Fruit fly (Drosophila melanogaster) whole organism, wandering third instar larva: ENCODE data around the gene CG7378.

Experiments used
- CG9705 ChIP-seq: fragments of 200-800 bp; sonication (Bioruptor generic); optimal IDR thresholded peaks from 2 replicates; lab custom pipeline; 2018; ENCODE audit warnings: missing biosample characterization, mild to moderate bottlenecking, missing genetic modification characterization
- CrebA ChIP-seq: fragments of 200-800 bp; sonication (Bioruptor generic); optimal IDR thresholded peaks from 2 replicates; lab custom pipeline; 2016; ENCODE audit warnings: missing biosample characterization, mild to moderate bottlenecking, missing genetic modification characterization, borderline replicate concordance
- Dfd ChIP-seq: fragments of >200 bp; optimal IDR thresholded peaks from 2 replicates; lab custom pipeline; 2017; ENCODE audit warnings: missing biosample characterization, missing genetic modification characterization
- Dif ChIP-seq: fragments of 200-275, 200-300 bp; sonication (Bioruptor generic); optimal IDR thresholded peaks from 2 replicates; lab custom pipeline; 2018; ENCODE audit warnings: missing biosample characterization, missing genetic modification characterization; ENCODE audit not compliant: partially characterized antibody
- GATAd ChIP-seq: sonication (Bioruptor generic); optimal IDR thresholded peaks from 2 replicates; lab custom pipeline; 2016; ENCODE audit warnings: missing biosample characterization, missing genetic modification characterization
- HLH106 ChIP-seq: fragments of 200-800 bp; optimal IDR thresholded peaks from 3 replicates; lab custom pipeline; 2019; ENCODE audit warnings: missing biosample characterization, mild to moderate bottlenecking, missing genetic modification characterization, moderate library complexity
- Hnf4 ChIP-seq: fragments of 200-800 bp; sonication (Bioruptor generic); optimal IDR thresholded peaks from 2 replicates; lab custom pipeline; 2016; ENCODE audit warnings: missing biosample characterization, mild to moderate bottlenecking, missing genetic modification characterization
- Hr78 ChIP-seq: fragments of >200 bp; optimal IDR thresholded peaks from 2 replicates; lab custom pipeline; 2017; ENCODE audit warnings: missing biosample characterization, missing genetic modification characterization
- Hr83 ChIP-seq: fragments of 200-300 bp; sonication (Bioruptor generic); optimal IDR thresholded peaks from 2 replicates; lab custom pipeline; 2016; ENCODE audit warnings: missing biosample characterization, mild to moderate bottlenecking, missing genetic modification characterization, moderate library complexity; ENCODE audit not compliant: poor library complexity, severe bottlenecking
- Jra ChIP-seq: sonication (Bioruptor generic); optimal IDR thresholded peaks from 2 replicates; lab custom pipeline; 2016; ENCODE audit warnings: missing biosample characterization, missing genetic modification characterization
- Mio ChIP-seq: sonication (Bioruptor generic); optimal IDR thresholded peaks from 2 replicates; lab custom pipeline; 2016; ENCODE audit warnings: missing biosample characterization, missing genetic modification characterization
- Myc ChIP-seq: fragments of >200 bp; optimal IDR thresholded peaks from 2 replicates; lab custom pipeline; 2017
- N ChIP-seq: fragments of >200 bp; optimal IDR thresholded peaks from 2 replicates; lab custom pipeline; 2018; ENCODE audit warnings: missing biosample characterization, missing external identifiers, missing genetic modification characterization
- OdsH ChIP-seq: fragments of 200-800 bp; sonication (Bioruptor generic); optimal IDR thresholded peaks from 2 replicates; lab custom pipeline; 2016; ENCODE audit warnings: missing biosample characterization, mild to moderate bottlenecking, missing genetic modification characterization
- Rel ChIP-seq, 2 experiments: fragments of 200-800 bp; sonication (Bioruptor generic) in 1 of 2; optimal IDR thresholded peaks; 2 replicates in 1 of 2; 3 replicates in 1 of 2; lab custom pipeline; 2016 to 2019; ENCODE audit warnings: mild to moderate bottlenecking in 2 of 2, missing biosample characterization in 2 of 2, missing genetic modification characterization in 2 of 2, moderate library complexity in 1 of 2
- Vsx2 ChIP-seq: fragments of 200-300, 225-300 bp; sonication (Bioruptor generic); optimal IDR thresholded peaks from 2 replicates; lab custom pipeline; 2018; ENCODE audit warnings: missing biosample characterization, missing genetic modification characterization; ENCODE audit not compliant: partially characterized antibody
- br ChIP-seq: fragments of 200-800 bp; sonication (Bioruptor generic); optimal IDR thresholded peaks from 2 replicates; lab custom pipeline; 2016; ENCODE audit warnings: missing biosample characterization, missing genetic modification characterization
- brk ChIP-seq: fragments of 200-800 bp; sonication (Bioruptor generic); optimal IDR thresholded peaks from 2 replicates; lab custom pipeline; 2016; ENCODE audit warnings: missing biosample characterization, mild to moderate bottlenecking, missing genetic modification characterization
- dl ChIP-seq, 2 experiments: fragments of 175-275, 200-275 bp in 1 of 2; fragments of 200-275 bp in 1 of 2; sonication (Bioruptor generic); optimal IDR thresholded peaks; lab custom pipeline; 2018; ENCODE audit warnings: mild to moderate bottlenecking in 2 of 2, missing biosample characterization in 2 of 2, missing genetic modification characterization in 2 of 2, moderate library complexity in 2 of 2; ENCODE audit not compliant: partially characterized antibody in 2 of 2, insufficient read depth in 1 of 2
- dmrt93B ChIP-seq: fragments of 200-800 bp; sonication (Bioruptor generic); optimal IDR thresholded peaks from 2 replicates; lab custom pipeline; 2018; ENCODE audit warnings: missing biosample characterization, mild to moderate bottlenecking, missing genetic modification characterization
- dsf ChIP-seq: sonication (Bioruptor generic); optimal IDR thresholded peaks from 2 replicates; lab custom pipeline; 2016; ENCODE audit warnings: missing biosample characterization, missing genetic modification characterization, borderline replicate concordance
- ey ChIP-seq: fragments of 200-800 bp; sonication (Bioruptor generic); optimal IDR thresholded peaks from 2 replicates; lab custom pipeline; 2016; ENCODE audit warnings: missing biosample characterization, missing genetic modification characterization
- foxo ChIP-seq, 2 experiments: fragments of 200-800 bp; sonication (Bioruptor generic); optimal IDR thresholded peaks; 2 replicates in 1 of 2; 3 replicates in 1 of 2; lab custom pipeline; 2016 to 2017; ENCODE audit warnings: missing biosample characterization in 2 of 2, missing genetic modification characterization in 2 of 2
- h ChIP-seq: fragments of 200-800 bp; sonication (Bioruptor generic); optimal IDR thresholded peaks from 3 replicates; lab custom pipeline; 2016; ENCODE audit warnings: missing biosample characterization, mild to moderate bottlenecking, missing genetic modification characterization
- jim ChIP-seq: fragments of 175-275, 200-325 bp; sonication (Bioruptor generic); optimal IDR thresholded peaks from 2 replicates; lab custom pipeline; 2016; ENCODE audit warnings: missing biosample characterization, mild to moderate bottlenecking, missing genetic modification characterization
- pan ChIP-seq: fragments of >200 bp; optimal IDR thresholded peaks from 2 replicates; lab custom pipeline; 2017
- psq ChIP-seq: fragments of 200-800 bp; sonication (Bioruptor generic); optimal IDR thresholded peaks from 3 replicates; lab custom pipeline; 2017; ENCODE audit warnings: missing biosample characterization, mild to moderate bottlenecking, missing genetic modification characterization, moderate library complexity
- rgr ChIP-seq: fragments of 200-800 bp; sonication (Bioruptor generic); optimal IDR thresholded peaks from 3 replicates; lab custom pipeline; 2016; ENCODE audit warnings: missing biosample characterization, mild to moderate bottlenecking, missing genetic modification characterization
- sage ChIP-seq: fragments of 200-800 bp; sonication (Bioruptor generic); optimal IDR thresholded peaks from 2 replicates; lab custom pipeline; 2016; ENCODE audit warnings: missing biosample characterization, mild to moderate bottlenecking, missing genetic modification characterization
- sv ChIP-seq: fragments of 200-800 bp; sonication (Bioruptor generic); optimal IDR thresholded peaks from 3 replicates; lab custom pipeline; 2016; ENCODE audit warnings: missing biosample characterization, missing genetic modification characterization
- tai ChIP-seq: sonication (Bioruptor generic); optimal IDR thresholded peaks from 2 replicates; lab custom pipeline; 2016; ENCODE audit warnings: missing biosample characterization, missing genetic modification characterization
- woc ChIP-seq: sonication (Bioruptor generic); optimal IDR thresholded peaks from 2 replicates; lab custom pipeline; 2016; ENCODE audit warnings: missing biosample characterization, mild to moderate bottlenecking, missing genetic modification characterization

CG7378 gene

dm6 chrX:18925685-18926371 is 25.6 kb downstream of the CG7378 start:
- no peak for TF ChIP-seq pan (lab: Kevin White, UChicago)
- peak; percentile 16 for TF ChIP-seq CrebA (GFP tag; lab: Kevin White, UChicago)
- no peak for TF ChIP-seq tai (GFP tag; lab: Kevin White, UChicago)
- TF ChIP-seq sv, result no peak
- TF ChIP-seq OdsH (GFP tag; lab: Kevin White, UChicago), result peak; percentile 13
- TF ChIP-seq dsf (GFP tag; lab: Kevin White, UChicago), result no peak
- TF ChIP-seq ey (GFP tag; lab: Kevin White, UChicago), result peak; percentile 12
- no peak for TF ChIP-seq Vsx2
- TF ChIP-seq woc (GFP tag; lab: Kevin White, UChicago), result peak; percentile 33
- TF ChIP-seq Rel (GFP tag; optimal IDR thresholded peaks at IDR 0.05; lab: Kevin White, UChicago), result no peak
- TF ChIP-seq Rel (tag; optimal IDR thresholded peaks at IDR 0.05; lab: Kevin White, UChicago), result no peak
- peak; percentile 1 for TF ChIP-seq h
- peak in 1 of 2 experiments; percentile 45 for TF ChIP-seq foxo (GFP tag; optimal IDR thresholded peaks at IDR 0.05; lab: Kevin White, UChicago)
- TF ChIP-seq Dfd (GFP tag; lab: Kevin White, UChicago), result peak; percentile 15
- TF ChIP-seq CG9705 (GFP tag; lab: Kevin White, UChicago), result no peak
- TF ChIP-seq sage (GFP tag; lab: Kevin White, UChicago), result no peak
- TF ChIP-seq N, result no peak
- no peak for TF ChIP-seq Hr83 (GFP tag; lab: Kevin White, UChicago)
- no peak for TF ChIP-seq brk (GFP tag; lab: Kevin White, UChicago)
- no peak for TF ChIP-seq psq (GFP tag; lab: Kevin White, UChicago)
- no peak for TF ChIP-seq br (GFP tag; lab: Kevin White, UChicago)
- peak; percentile 22 for TF ChIP-seq HLH106 (tag; lab: Kevin White, UChicago)
- no peak for TF ChIP-seq Jra (GFP tag; lab: Kevin White, UChicago)
- TF ChIP-seq Hr78, result no peak
- no peak for TF ChIP-seq rgr (GFP tag; lab: Kevin White, UChicago)

- TF ChIP-seq GATAd (GFP tag; lab: Kevin White, UChicago), result no peak
- TF ChIP-seq Vsx2, result no peak
- no peak for TF ChIP-seq Jra (GFP tag; lab: Kevin White, UChicago)
- no peak for TF ChIP-seq dsf (GFP tag; lab: Kevin White, UChicago)
- TF ChIP-seq Myc (lab: Kevin White, UChicago), result no peak
- TF ChIP-seq Dif (GFP tag; lab: Kevin White, UChicago), result peak; percentile 13
- no peak for TF ChIP-seq Rel (GFP tag; optimal IDR thresholded peaks at IDR 0.05; lab: Kevin White, UChicago)
- TF ChIP-seq Rel (tag; optimal IDR thresholded peaks at IDR 0.05; lab: Kevin White, UChicago), result peak; percentile 23
- peak; percentile 92 for TF ChIP-seq Dfd (GFP tag; lab: Kevin White, UChicago)
- TF ChIP-seq N, result no peak
- no peak for TF ChIP-seq ey (GFP tag; lab: Kevin White, UChicago)
- peak; percentile 88 for TF ChIP-seq jim
- TF ChIP-seq br (GFP tag; lab: Kevin White, UChicago), result no peak
- no peak for TF ChIP-seq HLH106 (tag; lab: Kevin White, UChicago)
- TF ChIP-seq Hnf4 (GFP tag; lab: Kevin White, UChicago), result no peak
- no peak for TF ChIP-seq dmrt93B (GFP tag; lab: Kevin White, UChicago)
- TF ChIP-seq h, result no peak
- TF ChIP-seq OdsH (GFP tag; lab: Kevin White, UChicago), result no peak
- no peak for TF ChIP-seq tai (GFP tag; lab: Kevin White, UChicago)
- no peak for TF ChIP-seq foxo (GFP tag; optimal IDR thresholded peaks at IDR 0.05; lab: Kevin White, UChicago)
- no peak for TF ChIP-seq CG9705 (GFP tag; lab: Kevin White, UChicago)
- no peak for TF ChIP-seq dl (GFP tag; optimal IDR thresholded peaks at IDR 0.05; lab: Kevin White, UChicago; ENCODE audit: insufficient read depth in 1 of 2, partially characterized antibody in 2 of 2)
- no peak for TF ChIP-seq rgr (GFP tag; lab: Kevin White, UChicago)
- TF ChIP-seq CrebA (GFP tag; lab: Kevin White, UChicago), result no peak
- TF ChIP-seq pan (lab: Kevin White, UChicago), result no peak
- TF ChIP-seq psq (GFP tag; lab: Kevin White, UChicago), result peak; percentile 16
- no peak for TF ChIP-seq Mio (GFP tag; lab: Kevin White, UChicago)
- TF ChIP-seq woc (GFP tag; lab: Kevin White, UChicago), result peak; percentile 54
- TF ChIP-seq sage (GFP tag; lab: Kevin White, UChicago), result no peak
Measured at dm6 chrX:18926372-18927200, 26.4 kb downstream of the CG7378 start.
